Worm (Caenorhabditis elegans): ENCODE measurements around the gene ocr-1.

ce11 chrV:10794463-10794862 lies 30.3 kb downstream of the ocr-1 start:
- TF ChIP-seq pqm-1 (tag; optimal IDR thresholded peaks at IDR 0.05) (no peak), nhr-11 (tag; optimal IDR thresholded peaks at IDR 0.05) (no peak), ztf-11 (tag; optimal IDR thresholded peaks at IDR 0.05) (no peak)
